Worm (Caenorhabditis elegans) whole organism, mixed stage, embryonic: ENCODE data around the gene T24E12.2.

Experiments used
- blmp-1 ChIP-seq: fragments of 150-350 bp; optimal IDR thresholded peaks from 2 replicates; lab custom pipeline; 2014; ENCODE audit warnings: missing biosample characterization, missing genetic modification characterization
- ceh-39 ChIP-seq: fragments of 150-350 bp; optimal IDR thresholded peaks from 2 replicates; lab custom pipeline; 2014; ENCODE audit warnings: missing biosample characterization, missing genetic modification characterization
- ces-1 ChIP-seq: fragments of 150-350 bp; optimal IDR thresholded peaks from 2 replicates; lab custom pipeline; 2014; ENCODE audit warnings: missing biosample characterization, missing genetic modification reagents, missing genetic modification characterization
- elt-1 ChIP-seq: sonication (generic microtip); optimal IDR thresholded peaks from 2 replicates; lab custom pipeline; 2017; ENCODE audit warnings: missing genetic modification characterization, mild to moderate bottlenecking, missing compliant biosample characterization, antibody characterized with exemption, moderate library complexity, borderline replicate concordance; ENCODE audit not compliant: insufficient read depth
- lin-32 ChIP-seq: fragments of 200-800 bp; sonication (Bioruptor generic); optimal IDR thresholded peaks from 2 replicates; lab custom pipeline; 2018; ENCODE audit warnings: mild to moderate bottlenecking, missing genetic modification characterization, missing compliant biosample characterization
- lsy-2 ChIP-seq: fragments of 150-350 bp; optimal IDR thresholded peaks from 2 replicates; lab custom pipeline; 2014; ENCODE audit warnings: missing biosample characterization, missing genetic modification characterization
- nhr-237 ChIP-seq: fragments of 150-350 bp; optimal IDR thresholded peaks from 2 replicates; lab custom pipeline; 2014; ENCODE audit warnings: missing biosample characterization, missing genetic modification characterization
- nhr-28 ChIP-seq: fragments of 150-350 bp; optimal IDR thresholded peaks from 2 replicates; lab custom pipeline; 2014; ENCODE audit warnings: missing biosample characterization, missing genetic modification characterization
- sptf-1 ChIP-seq: sonication (generic microtip); optimal IDR thresholded peaks from 2 replicates; lab custom pipeline; 2017; ENCODE audit warnings: mild to moderate bottlenecking, missing genetic modification characterization, moderate library complexity, missing compliant biosample characterization
- unc-39 ChIP-seq: fragments of 150-350 bp; optimal IDR thresholded peaks from 2 replicates; lab custom pipeline; 2014; ENCODE audit warnings: missing biosample characterization, missing genetic modification characterization
- unc-62 ChIP-seq: fragments of 150-350 bp; optimal IDR thresholded peaks from 2 replicates; lab custom pipeline; 2014; ENCODE audit warnings: missing biosample characterization, missing genetic modification reagents, missing genetic modification characterization

DNA sequence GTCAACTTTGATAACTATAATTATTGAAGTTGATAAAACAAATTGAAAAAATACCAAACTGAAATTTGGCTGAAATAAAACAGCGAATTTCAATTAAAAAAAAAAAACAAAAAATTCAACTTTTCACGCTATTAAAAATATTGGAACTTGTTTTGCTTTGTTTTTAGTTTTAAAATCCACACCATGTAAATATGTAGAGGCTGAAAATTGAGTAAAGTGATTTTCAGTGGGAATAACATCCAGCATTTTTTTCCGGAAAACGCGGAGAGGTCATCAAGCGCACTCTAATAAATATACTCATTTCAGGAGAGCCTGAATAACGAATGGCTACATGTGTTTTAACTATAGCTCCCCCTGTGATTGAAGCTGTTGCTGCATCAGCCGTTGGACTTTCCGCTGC, 29.2 kb upstream of the T24E12.2 start, which contains the start of gene rcd-1:
- TF ChIP-seq lin-32 (GFP tag; lab: Kevin White, UChicago) (no peak), ceh-39 (no peak), nhr-28 (no peak), ces-1 (no peak), elt-1 (no peak), lsy-2 (tag; lab: Kevin White, UChicago) (no peak), nhr-237 (tag; lab: Kevin White, UChicago) (no peak), unc-62 (GFP tag; lab: Kevin White, UChicago) (no peak), unc-39 (tag; lab: Kevin White, UChicago) (no peak), sptf-1 (tag; lab: Kevin White, UChicago) (no peak), blmp-1 (tag; lab: Kevin White, UChicago) (no peak)
